Fruit fly (Drosophila melanogaster) whole organism, embryonic: ENCODE measurements around the gene Arpc4.

Experiments
- Adf1 ChIP-seq: fragments of 200-800 bp; sonication (Bioruptor generic); IDR thresholded peaks from 2 replicates; pipeline ENCODE4 v1.3.6; 2022; ENCODE audit warnings: missing biosample characterization, missing genetic modification characterization
- Atf3 ChIP-seq: fragments of 200-800 bp; sonication (Bioruptor generic); optimal IDR thresholded peaks from 3 replicates; lab custom pipeline; 2016; ENCODE audit warnings: missing biosample characterization, missing genetic modification characterization
- CG10462 ChIP-seq: fragments of 200-800 bp; sonication (Bioruptor generic); optimal IDR thresholded peaks from 2 replicates; lab custom pipeline; 2016; ENCODE audit warnings: missing biosample characterization, missing genetic modification characterization
- CG11093 ChIP-seq: fragments of 200-800 bp; sonication (Bioruptor generic); IDR thresholded peaks from 3 replicates; pipeline ENCODE4 v1.3.6; 2022; ENCODE audit warnings: missing biosample characterization, missing genetic modification characterization
- CG12155 ChIP-seq: fragments of 200-800 bp; sonication (Bioruptor generic); optimal IDR thresholded peaks from 3 replicates; lab custom pipeline; 2016; ENCODE audit warnings: missing biosample characterization, missing genetic modification characterization
- CG14050 ChIP-seq: fragments of 200-800 bp; sonication (Bioruptor generic); IDR thresholded peaks from 3 replicates; pipeline ENCODE4 v1.3.6; 2022; ENCODE audit warnings: missing biosample characterization, missing genetic modification characterization
- CG1529 ChIP-seq: fragments of 200-800 bp; sonication (Bioruptor generic); optimal IDR thresholded peaks from 3 replicates; lab custom pipeline; 2018; ENCODE audit warnings: missing biosample characterization, missing genetic modification characterization
- CG15601 ChIP-seq: fragments of 200-800 bp; sonication (Bioruptor generic); optimal IDR thresholded peaks from 3 replicates; lab custom pipeline; 2019; ENCODE audit warnings: missing biosample characterization, mild to moderate bottlenecking, missing genetic modification characterization, moderate library complexity
- CG1602 ChIP-seq: fragments of 200-800 bp; sonication (Bioruptor generic); optimal IDR thresholded peaks from 3 replicates; lab custom pipeline; 2016; ENCODE audit warnings: missing biosample characterization, missing genetic modification characterization
- CG16779 ChIP-seq: fragments of 200-800 bp; sonication (Bioruptor generic); IDR thresholded peaks from 2 replicates; pipeline ENCODE4 v1.3.6; 2022; ENCODE audit warnings: missing biosample characterization, missing genetic modification characterization
- CG17186 ChIP-seq: fragments of 200-800 bp; sonication (Bioruptor generic); optimal IDR thresholded peaks from 3 replicates; lab custom pipeline; 2017; ENCODE audit warnings: missing biosample characterization, missing genetic modification reagents, missing genetic modification characterization
- CG17359 ChIP-seq: fragments of 200-800 bp; sonication (Bioruptor generic); optimal IDR thresholded peaks from 3 replicates; lab custom pipeline; 2018; ENCODE audit warnings: missing biosample characterization, mild to moderate bottlenecking, missing genetic modification characterization, moderate library complexity
- CG33213 ChIP-seq: fragments of 200-800 bp; sonication (Bioruptor generic); optimal IDR thresholded peaks from 3 replicates; lab custom pipeline; 2016; ENCODE audit warnings: missing biosample characterization, missing genetic modification characterization
- CG3407 ChIP-seq: fragments of 200-800 bp; sonication (Bioruptor generic); optimal IDR thresholded peaks from 2 replicates; lab custom pipeline; 2018; ENCODE audit warnings: missing biosample characterization, mild to moderate bottlenecking, missing genetic modification characterization
- CG34376 ChIP-seq: fragments of 200-800 bp; sonication (Bioruptor generic); optimal IDR thresholded peaks from 2 replicates; lab custom pipeline; 2018; ENCODE audit warnings: missing biosample characterization, mild to moderate bottlenecking, missing genetic modification characterization
- CG42726 ChIP-seq: fragments of 200-800 bp; sonication (Bioruptor generic); IDR thresholded peaks from 2 replicates; pipeline ENCODE4 v1.3.6; 2022; ENCODE audit warnings: missing biosample characterization, missing genetic modification characterization; ENCODE audit not compliant: partially characterized antibody
- CG4854 ChIP-seq: fragments of 200-800 bp; sonication (Bioruptor generic); optimal IDR thresholded peaks from 2 replicates; lab custom pipeline; 2016; ENCODE audit warnings: missing biosample characterization, missing genetic modification characterization, inconsistent platforms
- CG5245 ChIP-seq: fragments of 200-800 bp; sonication (Bioruptor generic); optimal IDR thresholded peaks from 3 replicates; lab custom pipeline; 2016; ENCODE audit warnings: missing biosample characterization, missing genetic modification characterization
- CG6175 ChIP-seq: fragments of 200-800 bp; sonication (Bioruptor generic); IDR thresholded peaks from 3 replicates; pipeline ENCODE4 v1.3.6; 2022; ENCODE audit warnings: missing biosample characterization, missing genetic modification characterization
- CG9876 ChIP-seq: fragments of 200-800 bp; sonication (Bioruptor generic); optimal IDR thresholded peaks from 2 replicates; lab custom pipeline; 2016; ENCODE audit warnings: missing biosample characterization, missing genetic modification characterization
- Dip3 ChIP-seq: fragments of 200-800 bp; sonication (Bioruptor generic); optimal IDR thresholded peaks from 3 replicates; lab custom pipeline; 2016; ENCODE audit warnings: missing biosample characterization, missing genetic modification characterization
- HLHmδ ChIP-seq: fragments of 200-800 bp; sonication (Bioruptor generic); optimal IDR thresholded peaks from 2 replicates; lab custom pipeline; 2018; ENCODE audit warnings: missing biosample characterization, mild to moderate bottlenecking, missing genetic modification characterization, moderate library complexity
- HmgD ChIP-seq: fragments of 200-800 bp; sonication (Bioruptor generic); optimal IDR thresholded peaks from 3 replicates; lab custom pipeline; 2016; ENCODE audit warnings: missing biosample characterization, missing genetic modification characterization
- Hmr ChIP-seq: fragments of 200-800 bp; sonication (Bioruptor generic); optimal IDR thresholded peaks from 3 replicates; lab custom pipeline; 2017; ENCODE audit warnings: mild to moderate bottlenecking, missing biosample characterization, missing genetic modification reagents, missing genetic modification characterization
- MTF-1 ChIP-seq: fragments of 200-800 bp; sonication (Bioruptor generic); optimal IDR thresholded peaks from 2 replicates; lab custom pipeline; 2018; ENCODE audit warnings: missing biosample characterization, mild to moderate bottlenecking, missing genetic modification characterization, borderline replicate concordance
- Rfx ChIP-seq: fragments of 200-800 bp; sonication (Bioruptor generic); IDR thresholded peaks from 2 replicates; pipeline ENCODE4 v1.3.6; 2022; ENCODE audit warnings: missing biosample characterization, missing genetic modification characterization
- Taf1 ChIP-seq: fragments of 200-800 bp; sonication (Bioruptor generic); IDR thresholded peaks from 2 replicates; pipeline ENCODE4 v1.3.6; 2022; ENCODE audit warnings: missing biosample characterization, missing genetic modification characterization
- abd-A ChIP-seq: fragments of 200-800 bp; sonication (Bioruptor generic); optimal IDR thresholded peaks from 3 replicates; lab custom pipeline; 2019; ENCODE audit warnings: missing biosample characterization, mild to moderate bottlenecking, missing genetic modification characterization, moderate library complexity
- ac ChIP-seq: fragments of 200-800 bp; sonication (Bioruptor generic); optimal IDR thresholded peaks from 3 replicates; lab custom pipeline; 2017; ENCODE audit warnings: missing biosample characterization, mild to moderate bottlenecking, missing genetic modification characterization
- aop ChIP-seq: fragments of 200-800 bp; sonication (Bioruptor generic); IDR thresholded peaks from 2 replicates; pipeline ENCODE4 v1.3.6; 2022; ENCODE audit warnings: missing biosample characterization, missing genetic modification characterization
- chm ChIP-seq: fragments of 200-800 bp; sonication (Bioruptor generic); IDR thresholded peaks from 2 replicates; pipeline ENCODE4 v1.3.6; 2022; ENCODE audit warnings: missing biosample characterization, missing genetic modification characterization
- crol ChIP-seq: fragments of 200-800 bp; sonication (Bioruptor generic); IDR thresholded peaks from 2 replicates; pipeline ENCODE4 v1.3.6; 2022; ENCODE audit warnings: missing biosample characterization, missing genetic modification characterization
- dimm ChIP-seq: fragments of 200-800 bp; sonication (Bioruptor generic); IDR thresholded peaks from 2 replicates; pipeline ENCODE4 v1.3.6; 2022; ENCODE audit warnings: missing biosample characterization, missing genetic modification characterization
- fru ChIP-seq: fragments of >200 bp; optimal IDR thresholded peaks from 2 replicates; lab custom pipeline; 2017
- ftz-f1 ChIP-seq: fragments of 200-800 bp; sonication (Bioruptor generic); optimal IDR thresholded peaks from 2 replicates; lab custom pipeline; 2016; ENCODE audit warnings: missing biosample characterization, missing genetic modification characterization
- h ChIP-seq: fragments of >200 bp; optimal IDR thresholded peaks from 2 replicates; lab custom pipeline; 2017
- hth ChIP-seq: fragments of >200 bp; optimal IDR thresholded peaks from 2 replicates; lab custom pipeline; 2017; ENCODE audit warnings: inconsistent platforms
- lola ChIP-seq, 3 experiments: fragments of >200 bp in 2 of 3; fragments of 200-800 bp in 1 of 3; sonication (Bioruptor generic) in 1 of 3; optimal IDR thresholded peaks; 2 replicates each; lab custom pipeline; 2017 to 2019; ENCODE audit warnings: missing biosample characterization in 3 of 3, missing genetic modification characterization in 3 of 3, mild to moderate bottlenecking in 1 of 3, moderate library complexity in 1 of 3
- lov ChIP-seq, 2 experiments: fragments of 200-800 bp in 1 of 2; fragments of >200 bp in 1 of 2; sonication (Bioruptor generic) in 1 of 2; IDR thresholded peaks in 1 of 2; optimal IDR thresholded peaks in 1 of 2; 2 replicates in 1 of 2; 3 replicates in 1 of 2; pipeline versions ENCODE4 v1.3.6 to Lab custom; 2017 to 2022; ENCODE audit warnings: missing biosample characterization in 1 of 2, missing genetic modification characterization in 1 of 2
- pb ChIP-seq: fragments of 200-800 bp; sonication (Bioruptor generic); optimal IDR thresholded peaks from 3 replicates; lab custom pipeline; 2016; ENCODE audit warnings: missing biosample characterization, missing genetic modification characterization
- repo ChIP-seq: fragments of 200-800 bp; sonication (Bioruptor generic); optimal IDR thresholded peaks from 2 replicates; lab custom pipeline; 2016; ENCODE audit warnings: missing biosample characterization, missing genetic modification characterization
- sna ChIP-seq: fragments of 200-800 bp; sonication (Bioruptor generic); IDR thresholded peaks from 2 replicates; pipeline ENCODE4 v1.3.6; 2022; ENCODE audit warnings: missing biosample characterization, missing genetic modification characterization; ENCODE audit not compliant: partially characterized antibody
- sqz ChIP-seq: fragments of 200-800 bp; sonication (Bioruptor generic); optimal IDR thresholded peaks from 3 replicates; lab custom pipeline; 2018; ENCODE audit warnings: missing biosample characterization, mild to moderate bottlenecking, missing genetic modification characterization
- twi ChIP-seq: fragments of 200-800 bp; optimal IDR thresholded peaks from 2 replicates; lab custom pipeline; 2019; ENCODE audit warnings: missing biosample characterization, mild to moderate bottlenecking, missing genetic modification characterization, moderate library complexity
- vvl ChIP-seq: fragments of 200-800 bp; sonication (Bioruptor generic); IDR thresholded peaks from 2 replicates; pipeline ENCODE4 v1.3.6; 2022; ENCODE audit warnings: missing biosample characterization, missing genetic modification characterization
- wor ChIP-seq: fragments of 200-800 bp; sonication (Bioruptor generic); IDR thresholded peaks from 2 replicates; pipeline ENCODE4 v1.3.6; 2022; ENCODE audit warnings: missing biosample characterization, missing genetic modification characterization
- z ChIP-seq: fragments of 200-800 bp; sonication (Bioruptor generic); IDR thresholded peaks from 3 replicates; pipeline ENCODE4 v1.3.6; 2022; ENCODE audit warnings: missing biosample characterization, missing genetic modification characterization
- zen ChIP-seq: fragments of 200-800 bp; sonication (Bioruptor generic); optimal IDR thresholded peaks from 3 replicates; lab custom pipeline; 2018; ENCODE audit warnings: missing biosample characterization, mild to moderate bottlenecking, missing genetic modification characterization, moderate library complexity
- zfh2 ChIP-seq: fragments of 200-800 bp; sonication (Bioruptor generic); optimal IDR thresholded peaks from 2 replicates; lab custom pipeline; 2016; ENCODE audit warnings: missing biosample characterization, missing genetic modification characterization

Arpc4 gene

DNA sequence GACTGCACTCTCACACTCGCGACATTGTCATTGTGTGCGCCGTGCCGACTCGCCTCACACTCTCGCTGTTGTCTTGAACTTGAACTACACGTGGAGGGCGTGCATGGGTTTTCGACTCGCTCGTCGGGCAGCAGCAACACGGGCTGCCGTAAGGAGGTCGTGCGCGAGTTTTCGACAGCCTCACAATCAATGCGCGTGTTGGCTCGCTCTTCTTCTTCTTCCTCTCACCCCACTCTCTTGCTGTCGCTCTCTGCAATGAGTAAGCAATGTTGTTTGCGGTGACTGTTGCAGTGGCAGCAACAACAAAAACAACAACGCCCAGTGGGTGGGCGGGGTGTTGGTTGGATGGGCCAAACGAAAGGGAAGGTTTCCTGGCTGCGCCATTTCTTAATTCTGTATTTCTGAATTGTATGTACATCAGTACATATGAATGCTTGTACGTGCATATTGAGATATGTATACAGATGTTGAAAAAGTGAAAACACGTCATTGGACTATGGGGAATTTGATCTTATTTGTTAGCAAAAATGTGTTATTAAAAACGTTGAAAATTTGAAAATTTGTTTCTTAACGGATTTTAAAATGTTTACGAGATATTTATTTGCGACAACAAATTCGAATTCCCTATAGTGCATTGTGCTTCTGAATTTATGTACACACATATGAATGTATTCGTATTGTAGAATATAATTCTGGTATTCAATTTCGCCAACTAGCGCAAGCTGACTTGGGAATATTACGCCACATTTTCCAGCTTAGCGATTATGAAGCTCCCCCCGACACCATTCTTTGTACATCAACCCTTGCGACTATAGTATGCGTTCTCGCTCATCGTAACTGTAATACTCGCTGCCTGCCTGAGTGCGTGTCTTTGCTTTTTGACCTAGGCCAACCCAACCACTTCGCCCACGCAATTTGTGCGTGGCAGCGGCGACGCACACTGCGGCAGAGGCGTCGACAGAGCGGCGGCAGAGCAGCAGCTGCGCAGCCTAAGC, 36.3 kb upstream of the Arpc4 start (continued):
- TF ChIP-seq Atf3 (GFP tag; lab: Kevin White, UChicago) (peak; percentile 11), vvl (GFP tag; lab: Robert Waterston, UW) (peak; percentile 61), CG34376 (GFP tag; lab: Kevin White, UChicago) (peak; percentile 58), wor (GFP tag; lab: Robert Waterston, UW) (no peak), CG3407 (GFP tag; lab: Kevin White, UChicago) (no peak), CG42726 (peak; percentile 100), ftz-f1 (GFP tag; lab: Kevin White, UChicago) (peak; percentile 99), CG6175 (GFP tag; lab: Robert Waterston, UW) (peak; percentile 72; the same call in 1 of the 3 replicates), dimm (GFP tag; lab: Robert Waterston, UW) (no peak), abd-A (tag; lab: Kevin White, UChicago) (peak; percentile 95), crol (GFP tag; lab: Robert Waterston, UW) (peak; percentile 88), CG17359 (tag; lab: Kevin White, UChicago) (peak; percentile 30), lola (GFP tag; optimal IDR thresholded peaks at IDR 0.05; lab: Kevin White, UChicago) (peak in 1 of 3 experiments; percentile 2), Taf1 (no peak), CG1602 (no peak), hth (lab: Kevin White, UChicago) (no peak), zfh2 (GFP tag; lab: Kevin White, UChicago) (peak; percentile 42), Hmr (GFP tag; lab: Kevin White, UChicago) (peak; percentile 73), fru (lab: Kevin White, UChicago) (peak; percentile 66), CG17186 (GFP tag; lab: Kevin White, UChicago) (no peak), lov (optimal IDR thresholded peaks at IDR 0.05; lab: Kevin White, UChicago) (no peak), lov (GFP tag; IDR thresholded peaks at IDR 0.05; lab: Robert Waterston, UW) (peak; percentile 74; the same call in 1 of the 3 replicates), CG10462 (no peak), repo (GFP tag; lab: Kevin White, UChicago) (peak; percentile 40), CG14050 (no peak; the same call in 2 of the 3 replicates), CG5245 (GFP tag; lab: Kevin White, UChicago) (no peak), zen (tag; lab: Kevin White, UChicago) (peak; percentile 67), HmgD (GFP tag; lab: Kevin White, UChicago) (peak; percentile 90), h (lab: Kevin White, UChicago) (no peak), CG4854 (GFP tag; lab: Kevin White, UChicago) (no peak), CG33213 (GFP tag; lab: Kevin White, UChicago) (no peak), z (GFP tag; lab: Robert Waterston, UW) (peak; percentile 91), aop (GFP tag; lab: Robert Waterston, UW) (no peak), sqz (GFP tag; lab: Kevin White, UChicago) (no peak), CG9876 (GFP tag; lab: Kevin White, UChicago) (no peak), ac (GFP tag; lab: Kevin White, UChicago) (peak; percentile 1), sna (GFP tag; lab: Robert Waterston, UW) (peak; percentile 66), Dip3 (no peak), CG16779 (GFP tag; lab: Robert Waterston, UW) (no peak), CG1529 (GFP tag; lab: Kevin White, UChicago) (no peak), pb (GFP tag; lab: Kevin White, UChicago) (peak; percentile 11), Adf1 (GFP tag; lab: Robert Waterston, UW) (peak; percentile 99), HLHmδ (GFP tag; lab: Kevin White, UChicago) (peak; percentile 69), MTF-1 (GFP tag; lab: Kevin White, UChicago) (peak; percentile 58), CG12155 (GFP tag; lab: Kevin White, UChicago) (peak; percentile 100), CG11093 (GFP tag; lab: Robert Waterston, UW) (no peak), twi (tag; lab: Kevin White, UChicago) (peak; percentile 99), CG15601 (peak; percentile 36), Rfx (no peak), chm (peak; percentile 70; the same call in 1 of the 2 replicates)
